Fruit fly (Drosophila melanogaster): ENCODE measurements around the gene Nha2.

Gene Nha2

dm6 chr3R:22997912-22998622, at the start of gene Nha2:
Gene Nha2, minus strand, starts transcription at chr3R:22998528.
- TF ChIP-seq brk (GFP tag; optimal IDR thresholded peaks at IDR 0.05) = no peak
- no peak for TF ChIP-seq dmrt93B (GFP tag; optimal IDR thresholded peaks at IDR 0.05)

dm6 chr3R:23046529-23046943, 48.2 kb upstream of the Nha2 start:
- no peak for TF ChIP-seq dl (GFP tag; optimal IDR thresholded peaks at IDR 0.05; ENCODE audit: insufficient read depth in 1 of 2, partially characterized antibody in 2 of 2)
- TF ChIP-seq brk (GFP tag; optimal IDR thresholded peaks at IDR 0.05) = peak; percentile 90
- peak; percentile 90 for TF ChIP-seq tai (GFP tag; optimal IDR thresholded peaks at IDR 0.05)
- peak; percentile 20 for TF ChIP-seq jim (GFP tag; optimal IDR thresholded peaks at IDR 0.05)
- TF ChIP-seq lola (GFP tag; optimal IDR thresholded peaks at IDR 0.05) = no peak
- peak; percentile 95 for TF ChIP-seq ey (GFP tag; optimal IDR thresholded peaks at IDR 0.05)
- peak; percentile 94 for TF ChIP-seq OdsH (GFP tag; optimal IDR thresholded peaks at IDR 0.05)
- peak; percentile 81 for TF ChIP-seq dmrt93B (GFP tag; optimal IDR thresholded peaks at IDR 0.05)
- TF ChIP-seq pan (optimal IDR thresholded peaks at IDR 0.05) = no peak
- TF ChIP-seq fru (GFP tag; optimal IDR thresholded peaks at IDR 0.05) = peak; percentile 94
- peak; percentile 93 for TF ChIP-seq br (GFP tag; optimal IDR thresholded peaks at IDR 0.05)
- TF ChIP-seq CG32264 (GFP tag; optimal IDR thresholded peaks at IDR 0.05) = peak; percentile 88
- peak; percentile 48 for TF ChIP-seq Rel (GFP tag; optimal IDR thresholded peaks at IDR 0.05)
- peak; percentile 54 for TF ChIP-seq Rel (tag; optimal IDR thresholded peaks at IDR 0.05)
- peak; percentile 72 to 95 for TF ChIP-seq foxo (GFP tag; optimal IDR thresholded peaks at IDR 0.05)
- peak; percentile 75 for TF ChIP-seq Hr83 (GFP tag; optimal IDR thresholded peaks at IDR 0.05; ENCODE audit: poor library complexity, severe bottlenecking)
- TF ChIP-seq Mio (GFP tag; optimal IDR thresholded peaks at IDR 0.05) = peak; percentile 24
- peak; percentile 89 for TF ChIP-seq HLH106 (tag; optimal IDR thresholded peaks at IDR 0.05)
- TF ChIP-seq Sp1 (GFP tag; optimal IDR thresholded peaks at IDR 0.05) = peak; percentile 85
- TF ChIP-seq dsf (GFP tag; optimal IDR thresholded peaks at IDR 0.05; ENCODE audit: borderline replicate concordance) = peak; percentile 61
- TF ChIP-seq N (GFP tag; optimal IDR thresholded peaks at IDR 0.05) = no peak
- no peak for TF ChIP-seq CrebA (GFP tag; optimal IDR thresholded peaks at IDR 0.05; ENCODE audit: borderline replicate concordance)
- TF ChIP-seq psq (GFP tag; optimal IDR thresholded peaks at IDR 0.05) = peak; percentile 88
- TF ChIP-seq Myc (optimal IDR thresholded peaks at IDR 0.05) = no peak
- TF ChIP-seq rgr (GFP tag; optimal IDR thresholded peaks at IDR 0.05) = peak; percentile 94
- no peak for TF ChIP-seq usp (GFP tag; optimal IDR thresholded peaks at IDR 0.05)
- no peak for TF ChIP-seq Dfd (GFP tag; optimal IDR thresholded peaks at IDR 0.05)
- peak; percentile 80 for TF ChIP-seq Jra (GFP tag; optimal IDR thresholded peaks at IDR 0.05)
- no peak for TF ChIP-seq Abd-B (GFP tag; optimal IDR thresholded peaks at IDR 0.05)
- TF ChIP-seq Dif (GFP tag; optimal IDR thresholded peaks at IDR 0.05; ENCODE audit: partially characterized antibody) = no peak
- TF ChIP-seq h (GFP tag; optimal IDR thresholded peaks at IDR 0.05) = peak; percentile 96
- TF ChIP-seq Hr78 (GFP tag; optimal IDR thresholded peaks at IDR 0.05) = no peak
- peak; percentile 88 for TF ChIP-seq woc (GFP tag; optimal IDR thresholded peaks at IDR 0.05)
- TF ChIP-seq sv (GFP tag; optimal IDR thresholded peaks at IDR 0.05) = no peak
- TF ChIP-seq sage (GFP tag; optimal IDR thresholded peaks at IDR 0.05) = peak; percentile 88
- TF ChIP-seq Hnf4 (GFP tag; optimal IDR thresholded peaks at IDR 0.05) = peak; percentile 91
- TF ChIP-seq CG9705 (GFP tag; optimal IDR thresholded peaks at IDR 0.05) = no peak
- TF ChIP-seq GATAd (GFP tag; optimal IDR thresholded peaks at IDR 0.05) = peak; percentile 47
- no peak for TF ChIP-seq Vsx2 (GFP tag; optimal IDR thresholded peaks at IDR 0.05; ENCODE audit: partially characterized antibody)

dm6 chr3R:23043690-23044089, 45.4 kb upstream of the Nha2 start, which contains the start of gene CG13837:
Gene CG13837, plus strand, starts transcription at chr3R:23043990.
- no peak for TF ChIP-seq CrebA (GFP tag; optimal IDR thresholded peaks at IDR 0.05; ENCODE audit: borderline replicate concordance)
- TF ChIP-seq br (GFP tag; optimal IDR thresholded peaks at IDR 0.05) = no peak
- no peak for TF ChIP-seq Hnf4 (GFP tag; optimal IDR thresholded peaks at IDR 0.05)
- no peak for TF ChIP-seq sage (GFP tag; optimal IDR thresholded peaks at IDR 0.05)
- no peak for TF ChIP-seq Jra (GFP tag; optimal IDR thresholded peaks at IDR 0.05)

Measured in whole organism, wandering third instar larva.